Worm (Caenorhabditis elegans) whole organism, young adult: ENCODE measurements around the gene B0361.11.

Experiments used
- B0261.1 ChIP-seq: sonication (generic microtip); optimal IDR thresholded peaks from 2 replicates; lab custom pipeline; 2016; ENCODE audit warnings: mild to moderate bottlenecking, missing genetic modification characterization, moderate library complexity, missing compliant biosample characterization
- nhr-179 ChIP-seq: sonication (generic microtip); optimal IDR thresholded peaks from 2 replicates; lab custom pipeline; 2016; ENCODE audit warnings: mild to moderate bottlenecking, missing genetic modification characterization, missing compliant biosample characterization
- nhr-90 ChIP-seq: sonication (generic microtip); optimal IDR thresholded peaks from 2 replicates; lab custom pipeline; 2016; ENCODE audit warnings: missing genotype, mild to moderate bottlenecking, missing genetic modification characterization, missing compliant biosample characterization
- unc-130 ChIP-seq: sonication (generic microtip); optimal IDR thresholded peaks from 2 replicates; lab custom pipeline; 2016; ENCODE audit warnings: missing genetic modification reagents, missing genetic modification characterization, missing compliant biosample characterization

DNA sequence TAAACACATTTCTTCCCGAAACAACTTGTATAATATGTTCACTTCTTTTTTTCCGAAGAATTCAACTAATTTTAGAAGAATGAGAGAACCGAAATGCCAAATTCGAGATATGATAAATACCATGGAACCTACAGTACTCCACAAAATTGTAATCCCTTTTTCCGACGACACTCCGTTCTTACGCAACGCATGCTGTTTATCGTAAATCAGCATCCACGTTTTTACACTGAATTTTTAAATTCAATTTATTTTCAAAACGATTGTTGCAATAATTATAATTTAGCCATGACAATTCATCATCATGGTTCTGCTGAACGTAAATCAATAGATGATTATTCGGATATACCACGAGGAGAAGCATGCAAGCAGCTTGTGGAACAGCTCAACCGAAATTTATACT lies 3.8 kb downstream of the B0361.11 start, which contains the start of gene B0361.3:
- TF ChIP-seq B0261.1 (tag; lab: Kevin White, UChicago) (no peak), nhr-179 (tag; lab: Kevin White, UChicago) (no peak), unc-130 (GFP tag; lab: Kevin White, UChicago) (no peak), nhr-90 (tag; lab: Kevin White, UChicago) (no peak)
